Fruit fly (Drosophila melanogaster): ENCODE measurements around the gene CG11162.
A peak's percentile ranks its signal among the peaks of the same experiment; 100 is the strongest.

Gene CG11162

DNA sequence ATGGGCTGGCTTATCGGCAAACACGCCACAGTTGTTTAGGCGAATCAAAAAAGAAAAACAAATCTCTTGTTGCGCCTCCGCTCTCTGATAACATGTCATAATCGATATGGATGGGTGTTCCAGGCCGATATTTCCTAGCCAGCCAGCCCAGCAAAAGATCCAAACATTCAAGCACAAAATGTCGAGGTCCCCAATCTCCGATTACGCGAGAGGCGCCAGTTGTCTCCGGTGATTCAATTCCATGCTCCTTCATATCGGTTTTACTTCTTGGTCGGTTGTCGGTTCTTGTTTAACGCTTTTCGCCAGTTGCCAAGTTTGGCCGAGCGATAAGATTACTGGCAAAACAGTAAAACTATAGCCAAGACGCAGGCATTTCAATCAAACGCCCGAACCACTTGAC, 30.5 kb upstream of the CG11162 start:
- TF ChIP-seq EcR (GFP tag; optimal IDR thresholded peaks at IDR 0.05), result no peak
- no peak for TF ChIP-seq rn (GFP tag; IDR thresholded peaks at IDR 0.05)
- no peak for TF ChIP-seq Ets98B (GFP tag; IDR thresholded peaks at IDR 0.05)
- no peak for TF ChIP-seq CG12605 (GFP tag; IDR thresholded peaks at IDR 0.05)
- TF ChIP-seq CG15710 (tag; optimal IDR thresholded peaks at IDR 0.05), result no peak
- TF ChIP-seq CG14655 (GFP tag; optimal IDR thresholded peaks at IDR 0.05), result no peak
- TF ChIP-seq Snoo (tag; optimal IDR thresholded peaks at IDR 0.05), result no peak
- TF ChIP-seq CG17806 (tag; optimal IDR thresholded peaks at IDR 0.05), result no peak
- TF ChIP-seq CG9948 (tag; optimal IDR thresholded peaks at IDR 0.05), result no peak
- TF ChIP-seq CG32121 (GFP tag; IDR thresholded peaks at IDR 0.05), result no peak
- no peak for TF ChIP-seq gl (tag; optimal IDR thresholded peaks at IDR 0.05)
- TF ChIP-seq Pif1A (GFP tag; optimal IDR thresholded peaks at IDR 0.05), result no peak
- TF ChIP-seq CG34367 (tag; optimal IDR thresholded peaks at IDR 0.05), result no peak
- TF ChIP-seq Pif1B (GFP tag; optimal IDR thresholded peaks at IDR 0.05), result no peak
- TF ChIP-seq D1 (tag; optimal IDR thresholded peaks at IDR 0.05), result no peak
- no peak for TF ChIP-seq CG13204 (GFP tag; optimal IDR thresholded peaks at IDR 0.05)
- TF ChIP-seq CG4496 (GFP tag; IDR thresholded peaks at IDR 0.05), result no peak
- no peak for TF ChIP-seq CG8159 (tag; optimal IDR thresholded peaks at IDR 0.05)

DNA sequence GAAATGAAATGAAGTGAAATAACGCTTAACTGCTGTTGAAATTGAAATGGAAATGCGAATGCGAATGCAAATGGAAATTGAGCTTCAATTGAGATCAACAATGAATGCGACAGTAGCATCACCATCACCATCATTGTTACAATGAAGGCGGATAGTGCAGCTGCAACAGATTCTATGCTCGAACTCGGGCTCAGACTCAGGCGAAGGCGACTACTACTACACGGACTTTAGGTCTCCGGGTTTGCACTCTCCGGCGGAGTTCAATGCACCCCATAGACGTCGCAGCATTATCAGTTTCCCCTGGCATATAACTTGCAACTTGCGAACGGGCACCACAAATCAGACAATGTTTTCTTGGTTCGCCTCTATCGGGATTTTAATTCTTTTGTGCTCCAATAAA, 27.9 kb upstream of the CG11162 start:
- TF ChIP-seq EcR (GFP tag; optimal IDR thresholded peaks at IDR 0.05), result peak; percentile 79
- TF ChIP-seq CG8159 (tag; optimal IDR thresholded peaks at IDR 0.05), result no peak
- no peak for TF ChIP-seq CG17806 (tag; optimal IDR thresholded peaks at IDR 0.05)

DNA sequence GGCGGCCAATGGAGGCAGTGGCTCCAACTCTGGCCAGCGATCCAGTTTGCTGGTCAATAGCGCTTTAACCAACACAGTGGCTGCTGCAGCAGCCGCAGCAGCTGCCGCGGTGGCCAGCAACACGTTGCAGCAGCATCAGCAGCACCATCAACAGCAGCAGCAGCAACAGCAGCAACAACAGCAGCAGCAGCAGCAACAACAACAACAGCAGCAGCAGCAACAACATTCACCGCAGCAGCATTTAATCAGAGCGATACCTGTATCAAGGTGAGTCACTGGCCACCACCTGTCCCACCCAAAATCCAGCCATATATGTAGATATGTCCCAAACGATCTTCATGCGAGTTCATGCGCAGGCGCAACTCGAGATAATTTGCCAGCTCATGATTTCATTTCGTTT, 26.9 kb upstream of the CG11162 start:
- no peak for TF ChIP-seq CG14655 (GFP tag; optimal IDR thresholded peaks at IDR 0.05)
- TF ChIP-seq Snoo (tag; optimal IDR thresholded peaks at IDR 0.05), result no peak
- TF ChIP-seq Ets98B (GFP tag; IDR thresholded peaks at IDR 0.05), result no peak
- TF ChIP-seq D1 (tag; optimal IDR thresholded peaks at IDR 0.05), result no peak
- TF ChIP-seq CG34367 (tag; optimal IDR thresholded peaks at IDR 0.05), result no peak
- TF ChIP-seq Pif1B (GFP tag; optimal IDR thresholded peaks at IDR 0.05), result no peak
- no peak for TF ChIP-seq CG17806 (tag; optimal IDR thresholded peaks at IDR 0.05)
- TF ChIP-seq fd96Ca (GFP tag; IDR thresholded peaks at IDR 0.05), result no peak
- TF ChIP-seq CG15710 (tag; optimal IDR thresholded peaks at IDR 0.05), result no peak
- no peak for TF ChIP-seq CG32121 (GFP tag; IDR thresholded peaks at IDR 0.05)
- TF ChIP-seq CG8159 (tag; optimal IDR thresholded peaks at IDR 0.05), result no peak
- no peak for TF ChIP-seq CG9948 (tag; optimal IDR thresholded peaks at IDR 0.05)
- no peak for TF ChIP-seq gl (tag; optimal IDR thresholded peaks at IDR 0.05)
- no peak for TF ChIP-seq EcR (GFP tag; optimal IDR thresholded peaks at IDR 0.05)
- no peak for TF ChIP-seq CG10348 (GFP tag; IDR thresholded peaks at IDR 0.05)

DNA sequence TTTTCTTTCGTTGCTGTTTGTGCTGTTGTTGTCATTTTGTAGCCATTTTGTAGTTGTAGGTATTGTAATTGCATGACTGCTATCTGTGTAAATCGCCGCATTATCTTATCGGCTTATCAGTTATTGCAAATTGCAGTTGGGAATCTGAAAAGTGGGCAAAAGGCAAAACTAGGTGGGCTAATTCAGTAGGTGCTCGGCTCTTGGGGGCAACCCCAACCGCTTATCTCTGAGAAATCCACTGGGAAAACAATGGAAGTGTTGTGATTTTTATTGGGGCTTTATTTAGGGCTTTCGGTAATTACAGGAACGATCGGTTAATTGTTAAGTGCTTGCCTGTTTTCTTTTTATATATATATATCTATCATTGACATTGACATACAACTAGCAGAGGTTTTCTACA, 25.5 kb upstream of the CG11162 start:
- TF ChIP-seq gl (tag; optimal IDR thresholded peaks at IDR 0.05) (no peak), rn (GFP tag; IDR thresholded peaks at IDR 0.05) (no peak), CG8301 (tag; optimal IDR thresholded peaks at IDR 0.05) (no peak), CG10348 (GFP tag; IDR thresholded peaks at IDR 0.05) (no peak), CG14655 (GFP tag; optimal IDR thresholded peaks at IDR 0.05) (no peak), Snoo (tag; optimal IDR thresholded peaks at IDR 0.05) (no peak), EcR (GFP tag; optimal IDR thresholded peaks at IDR 0.05) (no peak), fd96Ca (GFP tag; IDR thresholded peaks at IDR 0.05) (no peak), CG12605 (GFP tag; IDR thresholded peaks at IDR 0.05) (no peak), CG17806 (tag; optimal IDR thresholded peaks at IDR 0.05) (no peak), CG9948 (tag; optimal IDR thresholded peaks at IDR 0.05) (no peak), Pif1B (GFP tag; optimal IDR thresholded peaks at IDR 0.05) (no peak), CG4496 (GFP tag; IDR thresholded peaks at IDR 0.05) (no peak), CG15710 (tag; optimal IDR thresholded peaks at IDR 0.05) (no peak), CG34367 (tag; optimal IDR thresholded peaks at IDR 0.05) (no peak), D1 (tag; optimal IDR thresholded peaks at IDR 0.05) (no peak)

dm6 chrX:13667656-13668055, 9.0 kb upstream of the CG11162 start, which contains the start of the genes DNAlig4 and CG11164:
TSS of gene DNAlig4 (minus strand) at chrX:13667811.
TSS of gene CG11164 (plus strand) at chrX:13668014.
- TF ChIP-seq CG12605 (GFP tag; IDR thresholded peaks at IDR 0.05) (no peak), CG15710 (tag; optimal IDR thresholded peaks at IDR 0.05) (no peak), Ets98B (GFP tag; IDR thresholded peaks at IDR 0.05) (no peak), CG9948 (tag; optimal IDR thresholded peaks at IDR 0.05) (no peak), Pif1B (GFP tag; optimal IDR thresholded peaks at IDR 0.05) (no peak), CG13204 (GFP tag; optimal IDR thresholded peaks at IDR 0.05) (no peak), CG4496 (GFP tag; IDR thresholded peaks at IDR 0.05) (no peak), CG10348 (GFP tag; IDR thresholded peaks at IDR 0.05) (no peak)

DNA sequence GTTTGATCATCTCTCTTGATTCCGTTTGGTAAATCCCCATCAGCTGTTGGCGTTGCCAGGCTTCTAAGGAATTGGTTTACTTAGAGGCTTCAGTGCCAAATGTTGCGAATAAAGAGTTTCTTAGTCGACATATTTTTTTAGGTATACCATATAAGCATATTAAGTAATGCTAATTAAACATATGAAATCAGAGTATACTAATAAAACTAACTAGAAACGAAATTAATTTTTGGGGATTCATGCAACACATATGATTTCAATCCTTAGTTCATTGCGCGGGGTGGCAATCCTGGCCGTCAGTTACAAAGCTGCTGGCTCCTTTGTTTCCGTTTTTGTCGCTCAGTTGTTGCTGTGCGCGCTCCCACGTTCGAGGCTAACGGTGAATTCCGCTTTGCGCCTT, 7.3 kb upstream of the CG11162 start, which contains the start of gene CG15760:
Gene CG15760, plus strand, starts transcription at position 334 of the 400 bp plus-strand sequence.
- TF ChIP-seq Pif1A (GFP tag; optimal IDR thresholded peaks at IDR 0.05) (no peak), gl (tag; optimal IDR thresholded peaks at IDR 0.05) (no peak), CG14655 (GFP tag; optimal IDR thresholded peaks at IDR 0.05) (no peak), D1 (tag; optimal IDR thresholded peaks at IDR 0.05) (no peak), CG8159 (tag; optimal IDR thresholded peaks at IDR 0.05) (no peak), Ets98B (GFP tag; IDR thresholded peaks at IDR 0.05) (no peak), CG12605 (GFP tag; IDR thresholded peaks at IDR 0.05) (no peak), CG4496 (GFP tag; IDR thresholded peaks at IDR 0.05) (no peak), CG9948 (tag; optimal IDR thresholded peaks at IDR 0.05) (no peak), CG8301 (tag; optimal IDR thresholded peaks at IDR 0.05) (no peak)

All from whole organism, pupa.